Worm (Caenorhabditis elegans) whole organism, late embryonic: Measurements from ENCODE around the gene T22G5.1.

Experiments
- ahr-1 ChIP-seq: sonication (generic microtip); optimal IDR thresholded peaks from 2 replicates; lab custom pipeline; 2016; ENCODE audit warnings: missing genetic modification characterization, missing compliant biosample characterization
- ceh-24 ChIP-seq: sonication (generic microtip); optimal IDR thresholded peaks from 2 replicates; lab custom pipeline; 2016; ENCODE audit warnings: mild to moderate bottlenecking, missing genetic modification characterization, missing compliant biosample characterization
- ceh-34 ChIP-seq: sonication (generic microtip); optimal IDR thresholded peaks from 2 replicates; lab custom pipeline; 2016; ENCODE audit warnings: mild to moderate bottlenecking, missing genetic modification characterization, missing compliant biosample characterization
- fkh-6 ChIP-seq: sonication (generic microtip); optimal IDR thresholded peaks from 2 replicates; lab custom pipeline; 2016; ENCODE audit warnings: missing genetic modification characterization, missing compliant biosample characterization
- mec-3 ChIP-seq: sonication (generic microtip); optimal IDR thresholded peaks from 2 replicates; lab custom pipeline; 2016; ENCODE audit warnings: borderline replicate concordance, missing genetic modification characterization, missing compliant biosample characterization
- nfya-1 ChIP-seq: sonication (generic microtip); optimal IDR thresholded peaks from 2 replicates; lab custom pipeline; 2017; ENCODE audit warnings: missing genetic modification characterization, mild to moderate bottlenecking, missing compliant biosample characterization, antibody characterized with exemption, moderate library complexity
- pag-3 ChIP-seq: sonication (generic microtip); optimal IDR thresholded peaks from 2 replicates; lab custom pipeline; 2016; ENCODE audit warnings: missing compliant biosample characterization, missing genetic modification characterization, borderline replicate concordance
- unc-42 ChIP-seq: sonication (generic microtip); optimal IDR thresholded peaks from 2 replicates; lab custom pipeline; 2016; ENCODE audit warnings: missing genotype, missing genetic modification characterization, missing compliant biosample characterization

DNA sequence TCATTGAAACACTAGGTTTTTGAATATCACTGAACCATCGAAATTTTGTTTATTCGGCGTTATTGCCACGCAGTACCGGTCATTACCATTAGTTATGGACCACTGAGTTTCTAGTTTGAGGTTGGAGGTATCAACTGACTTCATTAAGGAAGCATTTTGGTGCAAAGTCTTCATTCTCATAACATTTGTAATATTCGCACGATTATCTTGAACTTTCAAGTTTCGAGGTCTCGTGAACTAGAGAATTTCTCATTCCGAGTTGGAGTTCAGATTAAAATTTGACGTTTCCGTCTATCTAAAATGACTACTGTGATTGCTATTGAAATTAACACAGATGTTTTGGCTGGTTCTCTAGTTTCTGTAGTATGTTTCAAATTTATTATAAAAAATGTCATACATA is 44.1 kb downstream of the T22G5.1 start, which contains the start of gene srx-42:
- TF ChIP-seq pag-3 (tag; lab: Kevin White, UChicago) (no peak), unc-42 (tag; lab: Kevin White, UChicago) (no peak), ceh-34 (no peak), mec-3 (no peak), fkh-6 (no peak), ahr-1 (tag; lab: Kevin White, UChicago) (no peak), nfya-1 (tag; lab: Kevin White, UChicago) (no peak), ceh-24 (tag; lab: Kevin White, UChicago) (no peak)
